Worm (Caenorhabditis elegans): ENCODE data around the gene pqn-71.
A peak's percentile ranks its signal among the peaks of the same experiment; 100 is the strongest.

Gene pqn-71

ce11 chrV:15511613-15512216, 46.2 kb downstream of the pqn-71 start, which contains the start of gene rpl-38 (continued):
- TF ChIP-seq B0019.2 (GFP tag; conservative IDR thresholded peaks at IDR 0.05) (peak; percentile 37; the same call in 1 of the 2 replicates), ztf-18 (tag; optimal IDR thresholded peaks at IDR 0.05) (peak; percentile 31), snpc-3.4 (tag; optimal IDR thresholded peaks at IDR 0.05) (peak; percentile 90), snpc-4 (GFP tag; optimal IDR thresholded peaks at IDR 0.05) (no peak), snpc-4 (tag; optimal IDR thresholded peaks at IDR 0.05) (peak; percentile 68 to 79 (median 76)), lin-40 (tag; optimal IDR thresholded peaks at IDR 0.05) (peak; percentile 78), mel-28 (tag; optimal IDR thresholded peaks at IDR 0.05; ENCODE audit: borderline replicate concordance) (peak; percentile 2), rpc-1 (optimal IDR thresholded peaks at IDR 0.05) (no peak), rpc-1 (tag; optimal IDR thresholded peaks at IDR 0.05) (peak; percentile 7), F57C9.4 (tag; optimal IDR thresholded peaks at IDR 0.05) (no peak), C17E4.6 (GFP tag; IDR thresholded peaks at IDR 0.05) (0 out of 2 replicates have a peak, but pooled peaks have one; percentile 45), ceh-91 (GFP tag; IDR thresholded peaks at IDR 0.05) (peak; percentile 66), unc-130 (GFP tag; optimal IDR thresholded peaks at IDR 0.05) (no peak), ekl-4 (GFP tag; IDR thresholded peaks at IDR 0.05) (peak; percentile 52), rcor-1 (GFP tag; IDR thresholded peaks at IDR 0.05) (peak; percentile 75), hmg-20 (GFP tag; IDR thresholded peaks at IDR 0.05) (peak; percentile 19; the same call in 1 of the 2 replicates), zfh-2 (GFP tag; conservative IDR thresholded peaks at IDR 0.05) (no peak), ets-4 (GFP tag; optimal IDR thresholded peaks at IDR 0.05) (no peak), efl-1 (GFP tag; optimal IDR thresholded peaks at IDR 0.05) (peak; percentile 58), hsf-1 (GFP tag; IDR thresholded peaks at IDR 0.05) (peak; percentile 60; the same call in 1 of the 2 replicates), ZK185.1 (tag; optimal IDR thresholded peaks at IDR 0.05; ENCODE audit: poor library complexity, severe bottlenecking) (peak; percentile 50), D2030.7 (GFP tag; IDR thresholded peaks at IDR 0.05) (peak; percentile 84), lin-54 (GFP tag; optimal IDR thresholded peaks at IDR 0.05) (peak; percentile 76)

ce11 chrV:15512856-15513756, 47.6 kb downstream of the pqn-71 start:
- no peak for TF ChIP-seq athp-1 (tag; optimal IDR thresholded peaks at IDR 0.05)
- no peak for TF ChIP-seq unc-62 (GFP tag; optimal IDR thresholded peaks at IDR 0.05)
- TF ChIP-seq ets-4 (GFP tag; optimal IDR thresholded peaks at IDR 0.05) = no peak
- no peak for TF ChIP-seq snpc-1.1 (tag; optimal IDR thresholded peaks at IDR 0.05; ENCODE audit: insufficient read depth)
- TF ChIP-seq Y79H2A.3 (GFP tag; conservative IDR thresholded peaks at IDR 0.05) = no peak
- TF ChIP-seq let-526 (GFP tag; IDR thresholded peaks at IDR 0.05) = no peak
- no peak for TF ChIP-seq K12H6.12 (tag; optimal IDR thresholded peaks at IDR 0.05)
- peak; percentile 44 for TF ChIP-seq repo-1 (tag; optimal IDR thresholded peaks at IDR 0.05)
- no peak for TF ChIP-seq dpl-1 (GFP tag; optimal IDR thresholded peaks at IDR 0.05)
- peak; percentile 42; the same call in 1 of the 2 replicates for TF ChIP-seq Y56A3A.18 (GFP tag; IDR thresholded peaks at IDR 0.05)
- TF ChIP-seq ztf-26 (tag; optimal IDR thresholded peaks at IDR 0.05) = no peak
- no peak for TF ChIP-seq F52B5.7 (tag; optimal IDR thresholded peaks at IDR 0.05)
- peak; percentile 52 for TF ChIP-seq hrde-1 (tag; optimal IDR thresholded peaks at IDR 0.05; ENCODE audit: borderline replicate concordance)
- no peak for TF ChIP-seq dox-1 (GFP tag; IDR thresholded peaks at IDR 0.05)
- TF ChIP-seq attf-5 (GFP tag; optimal IDR thresholded peaks at IDR 0.05) = peak; percentile 19
- no peak for TF ChIP-seq aptf-2 (GFP tag; conservative IDR thresholded peaks at IDR 0.05)
- no peak for TF ChIP-seq bed-2 (GFP tag; IDR thresholded peaks at IDR 0.05)
- no peak for TF ChIP-seq ztf-3 (GFP tag; optimal IDR thresholded peaks at IDR 0.05)
- TF ChIP-seq ztf-28 (GFP tag; IDR thresholded peaks at IDR 0.05) = no peak
- no peak for TF ChIP-seq nhr-27 (tag; optimal IDR thresholded peaks at IDR 0.05)
- TF ChIP-seq madf-3 (GFP tag; IDR thresholded peaks at IDR 0.05) = peak; percentile 87; the same call in 1 of the 2 replicates
- TF ChIP-seq gei-17 (GFP tag; optimal IDR thresholded peaks at IDR 0.05) = no peak
- TF ChIP-seq lin-54 (GFP tag; optimal IDR thresholded peaks at IDR 0.05) = peak; percentile 43
- peak; percentile 41 for TF ChIP-seq tbp1 (GFP tag; optimal IDR thresholded peaks at IDR 0.05)
- TF ChIP-seq him-1 (tag; optimal IDR thresholded peaks at IDR 0.05) = no peak

Measured in whole organism, young adult.